Fruit fly (Drosophila melanogaster) whole organism, prepupa: ENCODE measurements around the gene CG13131.

Experiments used
- Blimp-1 ChIP-seq: fragments of 200-800 bp; sonication (Bioruptor generic); optimal IDR thresholded peaks from 3 replicates; lab custom pipeline; 2017; ENCODE audit warnings: missing biosample characterization, missing genetic modification characterization, mild to moderate bottlenecking, moderate library complexity, missing genetic modification reagents
- CG32006 ChIP-seq: fragments of 200-800 bp; sonication (Bioruptor generic); optimal IDR thresholded peaks from 3 replicates; lab custom pipeline; 2017; ENCODE audit warnings: missing biosample characterization, mild to moderate bottlenecking, missing genetic modification characterization
- Eip93F ChIP-seq: fragments of 200-800 bp; sonication (Bioruptor generic); optimal IDR thresholded peaks from 2 replicates; lab custom pipeline; 2016; ENCODE audit warnings: missing biosample characterization, mild to moderate bottlenecking, missing genetic modification characterization
- Ets21C ChIP-seq: fragments of 200-800 bp; sonication (Bioruptor generic); optimal IDR thresholded peaks from 3 replicates; lab custom pipeline; 2016; ENCODE audit warnings: missing biosample characterization, missing genetic modification characterization
- Smox ChIP-seq: fragments of 200-800 bp; sonication (Bioruptor generic); optimal IDR thresholded peaks from 3 replicates; lab custom pipeline; 2016; ENCODE audit warnings: missing biosample characterization, missing genetic modification characterization
- fd85E ChIP-seq: fragments of 200-800 bp; sonication (Bioruptor generic); optimal IDR thresholded peaks from 3 replicates; lab custom pipeline; 2016; ENCODE audit warnings: missing biosample characterization, missing genetic modification characterization
- topi ChIP-seq: fragments of 200-800 bp; sonication (Bioruptor generic); optimal IDR thresholded peaks from 3 replicates; lab custom pipeline; 2016; ENCODE audit warnings: missing biosample characterization, missing genetic modification characterization

DNA sequence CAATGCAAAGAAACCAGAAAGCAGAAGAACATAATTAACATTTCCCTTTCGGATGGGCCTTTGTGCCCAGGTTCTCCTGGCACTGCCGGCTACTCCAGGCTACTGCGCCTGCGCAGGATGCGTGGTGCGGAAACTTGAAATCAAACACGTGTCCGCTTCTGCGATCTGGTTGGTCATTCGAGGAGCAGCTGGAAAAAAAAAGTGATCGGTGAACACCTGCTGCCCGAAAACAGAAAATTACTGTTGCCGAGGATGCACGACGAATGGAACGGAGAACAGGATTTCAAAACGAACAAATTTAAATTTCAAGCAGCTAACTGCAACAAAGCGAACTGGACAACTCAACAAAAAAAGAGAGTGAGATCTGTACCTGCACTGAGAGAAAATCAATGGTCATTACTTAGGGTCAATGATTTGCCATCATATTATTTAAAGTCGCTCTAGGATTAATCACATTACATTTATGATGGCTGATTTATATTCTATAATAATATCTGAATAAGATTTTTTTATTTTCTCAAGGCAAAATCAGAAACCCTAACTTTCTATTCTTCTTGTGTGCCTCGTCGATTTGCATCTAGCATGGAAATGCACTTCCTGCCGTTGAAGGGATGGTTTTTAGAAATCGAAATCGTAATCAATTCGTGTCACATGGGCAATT lies 27.3 kb downstream of the CG13131 start:
- TF ChIP-seq Smox (peak; percentile 63), Eip93F (GFP tag; lab: Kevin White, UChicago) (no peak), Blimp-1 (peak; percentile 71), topi (GFP tag; lab: Kevin White, UChicago) (peak; percentile 65), fd85E (GFP tag; lab: Kevin White, UChicago) (no peak), Ets21C (no peak), CG32006 (GFP tag; lab: Kevin White, UChicago) (no peak)
